Fruit fly (Drosophila melanogaster) whole organism, embryonic: ENCODE measurements around the gene CG17744.

Experiments
- Atf-2 ChIP-seq: fragments of 200-800 bp; sonication (Bioruptor generic); optimal IDR thresholded peaks from 2 replicates; lab custom pipeline; 2016; ENCODE audit warnings: missing biosample characterization, missing genetic modification characterization
- Awh ChIP-seq: fragments of 200-800 bp; sonication (Bioruptor generic); IDR thresholded peaks from 2 replicates; pipeline ENCODE4, ENCODE4 v1.3.6; 2022; ENCODE audit warnings: missing biosample characterization, missing genetic modification characterization
- Bgb ChIP-seq: fragments of 200-800 bp; sonication (Bioruptor generic); IDR thresholded peaks from 2 replicates; pipeline ENCODE4 v1.3.6; 2022; ENCODE audit warnings: missing biosample characterization, missing genetic modification characterization; ENCODE audit not compliant: partially characterized antibody
- CG10321 ChIP-seq: fragments of 200-800 bp; sonication (Bioruptor generic); IDR thresholded peaks from 2 replicates; pipeline ENCODE4 v1.3.6; 2022; ENCODE audit warnings: missing biosample characterization, missing genetic modification characterization
- CG10366 ChIP-seq: fragments of 200-800 bp; sonication (Bioruptor generic); IDR thresholded peaks from 2 replicates; pipeline ENCODE4 v1.3.6; 2022; ENCODE audit warnings: missing biosample characterization, missing genetic modification characterization
- CG10654 ChIP-seq: fragments of 200-800 bp; sonication (Bioruptor generic); optimal IDR thresholded peaks from 2 replicates; lab custom pipeline; 2016; ENCODE audit warnings: missing biosample characterization, missing genetic modification characterization
- CG12391 ChIP-seq: fragments of 200-800 bp; sonication (Bioruptor generic); optimal IDR thresholded peaks from 3 replicates; lab custom pipeline; 2018; ENCODE audit warnings: missing biosample characterization, mild to moderate bottlenecking, missing genetic modification characterization, moderate library complexity
- CG13775 ChIP-seq: fragments of 200-800 bp; sonication (Bioruptor generic); optimal IDR thresholded peaks from 3 replicates; lab custom pipeline; 2017; ENCODE audit warnings: missing biosample characterization, mild to moderate bottlenecking, missing genetic modification characterization
- CG14710 ChIP-seq: fragments of 200-800 bp; sonication (Bioruptor generic); optimal IDR thresholded peaks from 3 replicates; lab custom pipeline; 2019; ENCODE audit warnings: missing biosample characterization, mild to moderate bottlenecking, missing genetic modification characterization, moderate library complexity
- CG14860 ChIP-seq: fragments of 200-800 bp; sonication (Bioruptor generic); IDR thresholded peaks from 3 replicates; pipeline ENCODE4 v1.3.6; 2022; ENCODE audit warnings: missing biosample characterization, missing genetic modification characterization; ENCODE audit not compliant: partially characterized antibody
- CG15514 ChIP-seq: fragments of 200-800 bp; sonication (Bioruptor generic); optimal IDR thresholded peaks from 3 replicates; lab custom pipeline; 2017; ENCODE audit warnings: missing biosample characterization, missing genetic modification characterization, mild to moderate bottlenecking, moderate library complexity, missing genetic modification reagents
- CG16863 ChIP-seq: fragments of 200-800 bp; sonication (Bioruptor generic); optimal IDR thresholded peaks from 3 replicates; lab custom pipeline; 2016; ENCODE audit warnings: missing biosample characterization, missing genetic modification characterization
- CG2712 ChIP-seq: fragments of 200-800 bp; optimal IDR thresholded peaks from 3 replicates; lab custom pipeline; 2019; ENCODE audit warnings: missing biosample characterization, mild to moderate bottlenecking, missing genetic modification characterization, moderate library complexity
- CG30020 ChIP-seq: fragments of 200-800 bp; optimal IDR thresholded peaks from 2 replicates; lab custom pipeline; 2019; ENCODE audit warnings: missing biosample characterization, mild to moderate bottlenecking, missing genetic modification characterization, moderate library complexity
- CG30431 ChIP-seq: fragments of 200-800 bp; sonication (Bioruptor generic); optimal IDR thresholded peaks from 2 replicates; lab custom pipeline; 2017; ENCODE audit warnings: missing biosample characterization, missing genetic modification characterization
- CG32767 ChIP-seq: fragments of 200-800 bp; sonication (Bioruptor generic); IDR thresholded peaks from 2 replicates; pipeline ENCODE4 v1.3.6; 2022; ENCODE audit warnings: missing biosample characterization, missing genetic modification characterization
- CG4617 ChIP-seq: fragments of 200-800 bp; sonication (Bioruptor generic); optimal IDR thresholded peaks from 3 replicates; lab custom pipeline; 2016; ENCODE audit warnings: missing biosample characterization, missing genetic modification characterization, borderline replicate concordance
- CG6765 ChIP-seq: fragments of 200-800 bp; sonication (Bioruptor generic); optimal IDR thresholded peaks from 3 replicates; lab custom pipeline; 2017; ENCODE audit warnings: missing biosample characterization, mild to moderate bottlenecking, missing genetic modification characterization
- CG7987 ChIP-seq: fragments of 200-800 bp; sonication (Bioruptor generic); optimal IDR thresholded peaks from 2 replicates; lab custom pipeline; 2018; ENCODE audit warnings: missing biosample characterization, mild to moderate bottlenecking, missing genetic modification characterization, moderate library complexity
- CG8478 ChIP-seq: fragments of >200 bp; optimal IDR thresholded peaks from 2 replicates; lab custom pipeline; 2018
- CG9876 ChIP-seq: fragments of 200-800 bp; sonication (Bioruptor generic); optimal IDR thresholded peaks from 2 replicates; lab custom pipeline; 2016; ENCODE audit warnings: missing biosample characterization, missing genetic modification characterization
- CrebB ChIP-seq: fragments of 200-800 bp; sonication (Bioruptor generic); optimal IDR thresholded peaks from 3 replicates; lab custom pipeline; 2018; ENCODE audit warnings: missing biosample characterization, mild to moderate bottlenecking, missing genetic modification characterization
- Dbx ChIP-seq: fragments of 200-800 bp; sonication (Bioruptor generic); IDR thresholded peaks from 3 replicates; pipeline ENCODE4 v1.3.6; 2022; ENCODE audit warnings: missing biosample characterization, missing genetic modification characterization
- Dll ChIP-seq: fragments of 200-800 bp; sonication (Bioruptor generic); IDR thresholded peaks from 4 replicates; pipeline ENCODE4 v1.3.6; 2022; ENCODE audit warnings: missing biosample characterization, missing genetic modification characterization; ENCODE audit not compliant: partially characterized antibody
- Doc2 ChIP-seq: fragments of 200-800 bp; sonication (Bioruptor generic); IDR thresholded peaks from 2 replicates; pipeline ENCODE4 v1.3.6; 2022; ENCODE audit warnings: missing biosample characterization, missing genetic modification characterization
- Myb ChIP-seq: fragments of 200-800 bp; sonication (Bioruptor generic); optimal IDR thresholded peaks from 2 replicates; lab custom pipeline; 2016; ENCODE audit warnings: missing biosample characterization, missing genetic modification characterization
- NK7.1 ChIP-seq: fragments of 200-800 bp; sonication (Bioruptor generic); optimal IDR thresholded peaks from 3 replicates; lab custom pipeline; 2016; ENCODE audit warnings: missing biosample characterization, missing genetic modification characterization
- Nf-YA ChIP-seq: fragments of 200-800 bp; sonication (Bioruptor generic); IDR thresholded peaks from 2 replicates; pipeline ENCODE4 v1.3.6; 2022; ENCODE audit warnings: missing biosample characterization, missing genetic modification characterization
- Nf-YC ChIP-seq: fragments of 200-800 bp; optimal IDR thresholded peaks from 3 replicates; lab custom pipeline; 2019; ENCODE audit warnings: missing biosample characterization, mild to moderate bottlenecking, missing genetic modification characterization, moderate library complexity
- Side ChIP-seq: fragments of 200-800 bp; sonication (Bioruptor generic); optimal IDR thresholded peaks from 2 replicates; lab custom pipeline; 2016; ENCODE audit warnings: missing biosample characterization, missing genetic modification characterization
- TFAM ChIP-seq: fragments of 200-800 bp; sonication (Bioruptor generic); optimal IDR thresholded peaks from 2 replicates; lab custom pipeline; 2017; ENCODE audit warnings: missing biosample characterization, missing genetic modification characterization, inconsistent platforms
- Tbp ChIP-seq: fragments of >200 bp; optimal IDR thresholded peaks from 2 replicates; lab custom pipeline; 2018; ENCODE audit warnings: missing biosample characterization, missing genetic modification characterization
- croc ChIP-seq: fragments of 200-800 bp; sonication (Bioruptor generic); conservative IDR thresholded peaks from 3 replicates; pipeline ENCODE4 v1.3.6; 2022; ENCODE audit warnings: missing biosample characterization, missing genetic modification characterization
- dan ChIP-seq: fragments of 200-800 bp; sonication (Bioruptor generic); IDR thresholded peaks from 2 replicates; pipeline ENCODE4 v1.3.6; 2022; ENCODE audit warnings: missing biosample characterization, missing genetic modification characterization
- eve ChIP-seq, 2 experiments: fragments of >200 bp; optimal IDR thresholded peaks; 2 replicates each; lab custom pipeline; 2017; ENCODE audit warnings: missing biosample characterization in 2 of 2, missing genetic modification characterization in 2 of 2
- fd64A ChIP-seq: fragments of 200-800 bp; sonication (Bioruptor generic); optimal IDR thresholded peaks from 3 replicates; lab custom pipeline; 2018; ENCODE audit warnings: missing biosample characterization, mild to moderate bottlenecking, missing genetic modification characterization
- her ChIP-seq: fragments of 200-800 bp; sonication (Bioruptor generic); optimal IDR thresholded peaks from 2 replicates; lab custom pipeline; 2016; ENCODE audit warnings: missing biosample characterization, missing genetic modification characterization
- kni ChIP-seq: fragments of 200-800 bp; sonication (Bioruptor generic); optimal IDR thresholded peaks from 3 replicates; lab custom pipeline; 2017; ENCODE audit warnings: mild to moderate bottlenecking, missing biosample characterization, missing genetic modification reagents, missing genetic modification characterization
- knrl ChIP-seq: fragments of 200-800 bp; sonication (Bioruptor generic); IDR thresholded peaks from 3 replicates; pipeline ENCODE4 v1.3.6; 2022; ENCODE audit warnings: missing biosample characterization, missing genetic modification characterization; ENCODE audit not compliant: partially characterized antibody
- lov ChIP-seq, 2 experiments: fragments of 200-800 bp in 1 of 2; fragments of >200 bp in 1 of 2; sonication (Bioruptor generic) in 1 of 2; IDR thresholded peaks in 1 of 2; optimal IDR thresholded peaks in 1 of 2; 2 replicates in 1 of 2; 3 replicates in 1 of 2; pipeline versions ENCODE4 v1.3.6 to Lab custom; 2017 to 2022; ENCODE audit warnings: missing biosample characterization in 1 of 2, missing genetic modification characterization in 1 of 2
- mirr ChIP-seq: fragments of 200-800 bp; sonication (Bioruptor generic); optimal IDR thresholded peaks from 3 replicates; lab custom pipeline; 2018; ENCODE audit warnings: missing biosample characterization, mild to moderate bottlenecking, missing genetic modification characterization
- mld ChIP-seq: fragments of 200-800 bp; sonication (Bioruptor generic); IDR thresholded peaks from 3 replicates; pipeline ENCODE4 v1.3.6; 2022; ENCODE audit warnings: missing biosample characterization, missing genetic modification characterization; ENCODE audit not compliant: partially characterized antibody
- pho ChIP-seq: fragments of 200-800 bp; sonication (Bioruptor generic); optimal IDR thresholded peaks from 2 replicates; lab custom pipeline; 2016; ENCODE audit warnings: missing biosample characterization, missing genetic modification characterization
- prd ChIP-seq, 3 experiments: fragments of >200 bp in 2 of 3; fragments of 200-800 bp in 1 of 3; sonication (Bioruptor generic) in 1 of 3; optimal IDR thresholded peaks in 2 of 3; IDR thresholded peaks in 1 of 3; 2 replicates in 2 of 3; 3 replicates in 1 of 3; pipeline versions ENCODE4 v1.3.6 to Lab custom; 2017 to 2022; ENCODE audit warnings: missing biosample characterization in 1 of 3, missing genetic modification characterization in 1 of 3
- sd ChIP-seq: fragments of 200-800 bp; sonication (Bioruptor generic); optimal IDR thresholded peaks from 3 replicates; lab custom pipeline; 2018; ENCODE audit warnings: missing biosample characterization, mild to moderate bottlenecking, missing genetic modification characterization, moderate library complexity
- sens-2 ChIP-seq: fragments of 200-800 bp; sonication (Bioruptor generic); IDR thresholded peaks from 2 replicates; pipeline ENCODE4 v1.3.6; 2022; ENCODE audit warnings: missing biosample characterization, missing genetic modification characterization
- seq ChIP-seq: fragments of 200-800 bp; sonication (Bioruptor generic); IDR thresholded peaks from 2 replicates; pipeline ENCODE4 v1.3.6; 2022; ENCODE audit warnings: missing biosample characterization, missing genetic modification characterization
- tap ChIP-seq: fragments of 200-800 bp; optimal IDR thresholded peaks from 3 replicates; lab custom pipeline; 2019; ENCODE audit warnings: missing biosample characterization, mild to moderate bottlenecking, missing genetic modification characterization, moderate library complexity
- z ChIP-seq: fragments of 200-800 bp; sonication (Bioruptor generic); IDR thresholded peaks from 3 replicates; pipeline ENCODE4 v1.3.6; 2022; ENCODE audit warnings: missing biosample characterization, missing genetic modification characterization
- zfh1 ChIP-seq: fragments of 200-800 bp; sonication (Bioruptor generic); IDR thresholded peaks from 3 replicates; pipeline ENCODE4 v1.3.6; 2022; ENCODE audit warnings: missing biosample characterization, missing genetic modification characterization

CG17744 gene

dm6 chr3L:6978030-6978683 is 48.4 kb downstream of the CG17744 start (continued):
- no peak for TF ChIP-seq Bgb
- no peak for TF ChIP-seq Dll (GFP tag; lab: Robert Waterston, UW)
- no peak for TF ChIP-seq sens-2 (GFP tag; lab: Robert Waterston, UW)
- TF ChIP-seq TFAM (GFP tag; lab: Kevin White, UChicago) = no peak
- TF ChIP-seq Nf-YA (GFP tag; lab: Robert Waterston, UW) = no peak
- no peak for TF ChIP-seq Nf-YC
- no peak for TF ChIP-seq CG8478
- no peak for TF ChIP-seq CG14710 (tag; lab: Kevin White, UChicago)
- TF ChIP-seq zfh1 = no peak
- no peak for TF ChIP-seq kni
- no peak for TF ChIP-seq dan (GFP tag; lab: Robert Waterston, UW)
- TF ChIP-seq seq (GFP tag; lab: Robert Waterston, UW) = no peak
- TF ChIP-seq CG10654 (GFP tag; lab: Kevin White, UChicago) = no peak
- TF ChIP-seq eve (GFP tag; optimal IDR thresholded peaks at IDR 0.05; lab: Kevin White, UChicago) = peak in 1 of 2 experiments; percentile 78
- no peak for TF ChIP-seq mld (GFP tag; lab: Robert Waterston, UW)
- TF ChIP-seq tap (tag; lab: Kevin White, UChicago) = no peak
- TF ChIP-seq Awh = no peak
- TF ChIP-seq fd64A (GFP tag; lab: Kevin White, UChicago) = no peak
- no peak for TF ChIP-seq prd (optimal IDR thresholded peaks at IDR 0.05; lab: Kevin White, UChicago)
- peak; percentile 5; the same call in 1 of the 3 replicates for TF ChIP-seq prd (GFP tag; IDR thresholded peaks at IDR 0.05; lab: Robert Waterston, UW)
- no peak for TF ChIP-seq knrl (GFP tag; lab: Robert Waterston, UW)
- TF ChIP-seq CG10321 (GFP tag; lab: Robert Waterston, UW) = no peak
- TF ChIP-seq croc (GFP tag; lab: Robert Waterston, UW) = no peak
- no peak for TF ChIP-seq pho (GFP tag; lab: Kevin White, UChicago)
- TF ChIP-seq CG32767 (GFP tag; lab: Robert Waterston, UW) = no peak
- no peak for TF ChIP-seq CG15514 (GFP tag; lab: Kevin White, UChicago)
- peak; percentile 28 for TF ChIP-seq CG2712
- TF ChIP-seq NK7.1 (GFP tag; lab: Kevin White, UChicago) = no peak
- TF ChIP-seq CrebB = no peak
- TF ChIP-seq Atf-2 (GFP tag; lab: Kevin White, UChicago) = no peak
- TF ChIP-seq CG30020 = no peak
- no peak for TF ChIP-seq CG10366 (GFP tag; lab: Robert Waterston, UW)
- TF ChIP-seq CG7987 (GFP tag; lab: Kevin White, UChicago) = no peak
- no peak for TF ChIP-seq Doc2
- TF ChIP-seq Tbp (GFP tag; lab: Kevin White, UChicago) = no peak
- no peak for TF ChIP-seq her
- peak; percentile 35 for TF ChIP-seq CG16863 (GFP tag; lab: Kevin White, UChicago)
- no peak for TF ChIP-seq Dbx (GFP tag; lab: Robert Waterston, UW)
- TF ChIP-seq CG4617 (GFP tag; lab: Kevin White, UChicago) = no peak
- no peak for TF ChIP-seq CG13775 (GFP tag; lab: Kevin White, UChicago)
- TF ChIP-seq CG14860 = no peak
- TF ChIP-seq CG12391 (tag; lab: Kevin White, UChicago) = peak; percentile 16
- TF ChIP-seq Side (GFP tag; lab: Kevin White, UChicago) = no peak
- TF ChIP-seq Myb (GFP tag; lab: Kevin White, UChicago) = no peak
- no peak for TF ChIP-seq CG30431 (GFP tag; lab: Kevin White, UChicago)
- no peak for TF ChIP-seq lov (optimal IDR thresholded peaks at IDR 0.05; lab: Kevin White, UChicago)
- TF ChIP-seq lov (GFP tag; IDR thresholded peaks at IDR 0.05; lab: Robert Waterston, UW) = no peak
- no peak for TF ChIP-seq z (GFP tag; lab: Robert Waterston, UW)
- TF ChIP-seq CG9876 = no peak
- no peak for TF ChIP-seq CG6765 (GFP tag; lab: Kevin White, UChicago)
- TF ChIP-seq sd (tag; lab: Kevin White, UChicago) = no peak
- no peak for TF ChIP-seq mirr (GFP tag; lab: Kevin White, UChicago)
